Worm (Caenorhabditis elegans) whole organism, late embryonic: ENCODE data around the gene F26D2.3.

Source experiments
- C38D4.7 ChIP-seq: fragments of 200-800 bp; sonication (Bioruptor generic); optimal IDR thresholded peaks from 2 replicates; lab custom pipeline; 2018; ENCODE audit warnings: mild to moderate bottlenecking, missing genetic modification characterization, moderate library complexity, missing compliant biosample characterization
- K02D7.2 ChIP-seq: sonication (generic microtip); optimal IDR thresholded peaks from 2 replicates; lab custom pipeline; 2017; ENCODE audit warnings: mild to moderate bottlenecking, missing genetic modification characterization, missing compliant biosample characterization
- ama-1 ChIP-seq: fragments of 150-350 bp; optimal IDR thresholded peaks from 2 replicates; lab custom pipeline; 2014
- ceh-2 ChIP-seq: sonication (generic microtip); optimal IDR thresholded peaks from 2 replicates; lab custom pipeline; 2016; ENCODE audit warnings: missing genotype, missing genetic modification characterization, missing compliant biosample characterization
- ceh-24 ChIP-seq: sonication (generic microtip); optimal IDR thresholded peaks from 2 replicates; lab custom pipeline; 2016; ENCODE audit warnings: mild to moderate bottlenecking, missing genetic modification characterization, missing compliant biosample characterization
- ceh-34 ChIP-seq: sonication (generic microtip); optimal IDR thresholded peaks from 2 replicates; lab custom pipeline; 2016; ENCODE audit warnings: mild to moderate bottlenecking, missing genetic modification characterization, missing compliant biosample characterization
- ceh-45 ChIP-seq: fragments of 200-800 bp; sonication (Bioruptor generic); IDR thresholded peaks from 2 replicates; pipeline ENCODE4 v1.3.6; 2022; ENCODE audit warnings: missing genetic modification reagents, missing genetic modification characterization, missing compliant biosample characterization
- ceh-48 ChIP-seq: sonication (generic microtip); optimal IDR thresholded peaks from 2 replicates; lab custom pipeline; 2016; ENCODE audit warnings: missing genetic modification characterization, inconsistent platforms, missing compliant biosample characterization
- ceh-6 ChIP-seq: fragments of 200-800 bp; sonication (Bioruptor generic); optimal IDR thresholded peaks from 2 replicates; lab custom pipeline; 2018; ENCODE audit warnings: mild to moderate bottlenecking, missing genetic modification characterization, missing compliant biosample characterization
- ceh-9 ChIP-seq: sonication (generic microtip); optimal IDR thresholded peaks from 2 replicates; lab custom pipeline; 2016; ENCODE audit warnings: mild to moderate bottlenecking, missing genetic modification characterization, inconsistent platforms, missing compliant biosample characterization
- che-1 ChIP-seq: sonication (generic microtip); optimal IDR thresholded peaks from 2 replicates; lab custom pipeline; 2016; ENCODE audit warnings: mild to moderate bottlenecking, missing genetic modification characterization, missing compliant biosample characterization
- dve-1 ChIP-seq: sonication (generic microtip); optimal IDR thresholded peaks from 2 replicates; lab custom pipeline; 2017; ENCODE audit warnings: antibody characterized with exemption, mild to moderate bottlenecking, missing genetic modification characterization, missing compliant biosample characterization
- elt-4 ChIP-seq: sonication (generic microtip); optimal IDR thresholded peaks from 2 replicates; lab custom pipeline; 2016; ENCODE audit warnings: missing genetic modification characterization, missing compliant biosample characterization
- ets-4 ChIP-seq: sonication (generic microtip); optimal IDR thresholded peaks from 2 replicates; lab custom pipeline; 2016; ENCODE audit warnings: missing genetic modification characterization, missing compliant biosample characterization
- fax-1 ChIP-seq: sonication (generic microtip); optimal IDR thresholded peaks from 2 replicates; lab custom pipeline; 2016; ENCODE audit warnings: missing genotype, missing genetic modification characterization, missing compliant biosample characterization
- gmeb-2 ChIP-seq: sonication (generic microtip); optimal IDR thresholded peaks from 2 replicates; lab custom pipeline; 2016; ENCODE audit warnings: missing genetic modification characterization, inconsistent platforms, missing compliant biosample characterization
- hlh-13 ChIP-seq: fragments of 200-800 bp; sonication (Bioruptor generic); optimal IDR thresholded peaks from 2 replicates; lab custom pipeline; 2018; ENCODE audit warnings: mild to moderate bottlenecking, missing genetic modification characterization, missing compliant biosample characterization
- hlh-30 ChIP-seq: sonication (generic microtip); optimal IDR thresholded peaks from 2 replicates; lab custom pipeline; 2017; ENCODE audit warnings: antibody characterized with exemption, missing genetic modification characterization, missing compliant biosample characterization; ENCODE audit not compliant: insufficient read depth
- hlh-6 ChIP-seq: sonication (generic microtip); optimal IDR thresholded peaks from 2 replicates; lab custom pipeline; 2016; ENCODE audit warnings: missing genotype, missing genetic modification characterization, missing compliant biosample characterization
- hlh-8 ChIP-seq: sonication (generic microtip); optimal IDR thresholded peaks from 2 replicates; lab custom pipeline; 2016; ENCODE audit warnings: missing genotype, missing genetic modification characterization, missing compliant biosample characterization
- lim-6 ChIP-seq: sonication (generic microtip); optimal IDR thresholded peaks from 2 replicates; lab custom pipeline; 2016; ENCODE audit warnings: missing genetic modification characterization, missing compliant biosample characterization
- lin-11 ChIP-seq: fragments of 200-800 bp; sonication (Bioruptor generic); optimal IDR thresholded peaks from 2 replicates; lab custom pipeline; 2018; ENCODE audit warnings: mild to moderate bottlenecking, missing genetic modification characterization, missing compliant biosample characterization
- mec-3 ChIP-seq: sonication (generic microtip); optimal IDR thresholded peaks from 2 replicates; lab custom pipeline; 2016; ENCODE audit warnings: borderline replicate concordance, missing genetic modification characterization, missing compliant biosample characterization
- npax-4 ChIP-seq: sonication (generic microtip); optimal IDR thresholded peaks from 2 replicates; lab custom pipeline; 2016; ENCODE audit warnings: missing genetic modification characterization, missing compliant biosample characterization
- pag-3 ChIP-seq: sonication (generic microtip); optimal IDR thresholded peaks from 2 replicates; lab custom pipeline; 2016; ENCODE audit warnings: missing compliant biosample characterization, missing genetic modification characterization, borderline replicate concordance
- pat-9 ChIP-seq: fragments of 200-800 bp; sonication (Bioruptor generic); optimal IDR thresholded peaks from 2 replicates; lab custom pipeline; 2018; ENCODE audit warnings: mild to moderate bottlenecking, missing genetic modification characterization, moderate library complexity, missing compliant biosample characterization
- pax-1 ChIP-seq: fragments of 150-350 bp; optimal IDR thresholded peaks from 2 replicates; lab custom pipeline; 2014; ENCODE audit warnings: missing biosample characterization, missing genetic modification characterization
- pros-1 ChIP-seq: fragments of 150-350 bp; optimal IDR thresholded peaks from 2 replicates; lab custom pipeline; 2014; ENCODE audit warnings: missing biosample characterization, missing genetic modification reagents, missing genetic modification characterization
- ref-2 ChIP-seq: sonication (generic microtip); optimal IDR thresholded peaks from 2 replicates; lab custom pipeline; 2016; ENCODE audit warnings: missing genetic modification characterization, missing compliant biosample characterization
- unc-55 ChIP-seq: sonication (generic microtip); optimal IDR thresholded peaks from 2 replicates; lab custom pipeline; 2017; ENCODE audit warnings: missing biosample characterization, missing genetic modification reagents, missing genetic modification characterization

Gene F26D2.3

ce11 chrV:16435510-16435909, 27.7 kb downstream of the F26D2.3 start, which contains the start of the genes F26D2.13 and F26D2.14:
F26D2.13 (minus strand) TSS chrV:16435610.
F26D2.14 (plus strand) TSS chrV:16435855.
- TF ChIP-seq pag-3 (no peak), dve-1 (tag; lab: Kevin White, UChicago) (no peak), pros-1 (no peak)
- TF ChIP-seq, all 69 proteins: peak for 0

ce11 chrV:16437546-16437945, 29.8 kb downstream of the F26D2.3 start, which contains the start of gene F26D2.15:
F26D2.15 (plus strand) TSS chrV:16437846.
- TF ChIP-seq C38D4.7 (GFP tag; lab: Kevin White, UChicago) (no peak), K02D7.2 (no peak)

- TF ChIP-seq ceh-34 (tag; lab: Kevin White, UChicago), result no peak
These were observed 35.9 kb downstream of the F26D2.3 start, which contains the start of gene srh-141 for ce11 chrV:16443626-16444025. srh-141 (plus strand) TSS chrV:16443926.

ce11 chrV:16445676-16446075, 37.9 kb downstream of the F26D2.3 start, which contains the start of gene T08G3.6:
T08G3.6 (plus strand) TSS chrV:16445976.
- TF ChIP-seq hlh-8 (tag; lab: Kevin White, UChicago), result no peak
- TF ChIP-seq ceh-2 (tag; lab: Kevin White, UChicago), result no peak
- TF ChIP-seq ceh-45 (GFP tag; lab: Robert Waterston, UW), result no peak
- TF ChIP-seq ets-4, result no peak
- no peak for TF ChIP-seq hlh-13
- TF ChIP-seq npax-4 (tag; lab: Kevin White, UChicago), result no peak
- no peak for TF ChIP-seq pax-1 (tag; lab: Kevin White, UChicago)
- no peak for TF ChIP-seq hlh-6 (tag; lab: Kevin White, UChicago)
- TF ChIP-seq ref-2 (tag; lab: Kevin White, UChicago), result no peak
- no peak for TF ChIP-seq hlh-30 (tag; lab: Kevin White, UChicago)
- no peak for TF ChIP-seq elt-4 (tag; lab: Kevin White, UChicago)
- no peak for TF ChIP-seq ceh-24 (tag; lab: Kevin White, UChicago)
- TF ChIP-seq fax-1, result no peak

ce11 chrV:16446191-16446590, 38.4 kb downstream of the F26D2.3 start:
- TF ChIP-seq pag-3, result no peak
- TF ChIP-seq dve-1 (tag; lab: Kevin White, UChicago), result peak; percentile 70
- no peak for TF ChIP-seq ceh-9
- no peak for TF ChIP-seq pax-1 (tag; lab: Kevin White, UChicago)
- no peak for TF ChIP-seq ama-1 (lab: Kevin White, UChicago)

- TF ChIP-seq che-1 (no peak), mec-3 (tag; lab: Kevin White, UChicago) (no peak), ceh-6 (GFP tag; lab: Kevin White, UChicago) (no peak), pat-9 (tag; lab: Kevin White, UChicago) (no peak), hlh-8 (tag; lab: Kevin White, UChicago) (no peak), ceh-34 (tag; lab: Kevin White, UChicago) (no peak), lin-11 (tag; lab: Kevin White, UChicago) (no peak), gmeb-2 (no peak), lim-6 (tag; lab: Kevin White, UChicago) (no peak), ama-1 (lab: Kevin White, UChicago) (no peak)
These were observed 40.0 kb downstream of the F26D2.3 start, which contains the start of gene T08G3.13 for ce11 chrV:16447735-16448134. T08G3.13 (plus strand) TSS chrV:16448035.

- TF ChIP-seq unc-55 (GFP tag; lab: Kevin White, UChicago), result no peak
- no peak for TF ChIP-seq ceh-48
- TF ChIP-seq pros-1, result no peak
These were observed 47.3 kb downstream of the F26D2.3 start, which contains the start of gene str-14 for ce11 chrV:16455065-16455464. str-14 (minus strand) TSS chrV:16455165.
